Worm (Caenorhabditis elegans): ENCODE results near the gene F21F8.5.

DNA sequence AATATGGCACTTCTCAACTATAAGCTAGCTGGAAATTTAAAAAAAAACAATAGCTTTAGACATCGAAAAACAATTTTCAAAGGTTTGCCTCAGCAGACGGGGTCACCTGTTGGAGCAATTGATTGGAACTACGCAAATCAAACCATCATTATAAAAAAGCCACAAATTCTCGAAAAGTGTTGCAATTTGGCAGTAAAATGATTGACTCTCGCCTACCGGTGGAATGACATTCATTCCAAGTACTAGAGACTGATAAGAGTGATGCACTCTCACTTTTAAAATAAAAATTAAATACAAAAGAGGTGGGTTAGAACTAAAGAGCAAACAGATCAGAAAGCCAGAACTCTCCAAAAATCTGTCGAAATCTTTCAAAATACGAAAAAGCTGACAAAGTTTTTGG, 19.3 kb upstream of the F21F8.5 start:
- TF ChIP-seq him-1 (tag; optimal IDR thresholded peaks at IDR 0.05), result no peak
- TF ChIP-seq W03F9.2 (tag; optimal IDR thresholded peaks at IDR 0.05), result no peak
- TF ChIP-seq dao-5 (tag; optimal IDR thresholded peaks at IDR 0.05), result no peak
